Fruit fly (Drosophila melanogaster): ENCODE results near the gene vri.
A peak's percentile ranks its signal among the peaks of the same experiment; 100 is the strongest.

vri gene

dm6 chr2L:5240520-5240919 is 48.2 kb upstream of the vri start (continued):
- peak; percentile 29; the same call in 1 of the 2 replicates for TF ChIP-seq unc-4 (GFP tag; IDR thresholded peaks at IDR 0.05; ENCODE audit: partially characterized antibody)
- TF ChIP-seq pho (GFP tag; optimal IDR thresholded peaks at IDR 0.05) = no peak
- TF ChIP-seq GATAe (GFP tag; conservative IDR thresholded peaks at IDR 0.05) = no peak
- TF ChIP-seq CG34224 (GFP tag; IDR thresholded peaks at IDR 0.05; ENCODE audit: partially characterized antibody) = peak; percentile 54
- TF ChIP-seq az2 (GFP tag; optimal IDR thresholded peaks at IDR 0.05) = no peak
- TF ChIP-seq CG13296 (GFP tag; optimal IDR thresholded peaks at IDR 0.05) = no peak
- peak; percentile 76; the same call in 2 of the 3 replicates for TF ChIP-seq CG14860 (GFP tag; IDR thresholded peaks at IDR 0.05; ENCODE audit: partially characterized antibody)
- no peak for TF ChIP-seq CG4707 (GFP tag; optimal IDR thresholded peaks at IDR 0.05)
- TF ChIP-seq H15 (GFP tag; IDR thresholded peaks at IDR 0.05) = no peak
- TF ChIP-seq jing (GFP tag; optimal IDR thresholded peaks at IDR 0.05) = no peak
- no peak for TF ChIP-seq CG18476 (GFP tag; optimal IDR thresholded peaks at IDR 0.05)
- TF ChIP-seq ci (GFP tag; IDR thresholded peaks at IDR 0.05) = peak; percentile 36; the same call in 1 of the 3 replicates
- TF ChIP-seq CG2712 (tag; optimal IDR thresholded peaks at IDR 0.05) = peak; percentile 12
- no peak for TF ChIP-seq Hr51 (GFP tag; optimal IDR thresholded peaks at IDR 0.05)
- peak; percentile 71; the same call in 2 of the 3 replicates for TF ChIP-seq hb (GFP tag; IDR thresholded peaks at IDR 0.05; ENCODE audit: partially characterized antibody)
- no peak for TF ChIP-seq Hand (GFP tag; optimal IDR thresholded peaks at IDR 0.05)
- no peak for TF ChIP-seq CG3838 (GFP tag; optimal IDR thresholded peaks at IDR 0.05)
- no peak for TF ChIP-seq Hr78 (GFP tag; optimal IDR thresholded peaks at IDR 0.05)
- TF ChIP-seq CG7963 (GFP tag; IDR thresholded peaks at IDR 0.05; ENCODE audit: partially characterized antibody) = peak; percentile 84
- TF ChIP-seq B-H1 (GFP tag; IDR thresholded peaks at IDR 0.05) = peak; percentile 14; the same call in 1 of the 3 replicates
- no peak for TF ChIP-seq CG1832 (GFP tag; optimal IDR thresholded peaks at IDR 0.05)
- no peak for TF ChIP-seq CG13894 (tag; optimal IDR thresholded peaks at IDR 0.05)
- TF ChIP-seq CG6654 (GFP tag; optimal IDR thresholded peaks at IDR 0.05) = no peak
- no peak for TF ChIP-seq CG10462 (GFP tag; optimal IDR thresholded peaks at IDR 0.05)
- no peak for TF ChIP-seq gsb (GFP tag; IDR thresholded peaks at IDR 0.05)
- TF ChIP-seq CG17829 (tag; optimal IDR thresholded peaks at IDR 0.05) = peak; percentile 2
- TF ChIP-seq CG1529 (GFP tag; optimal IDR thresholded peaks at IDR 0.05) = no peak
- peak; percentile 72 for TF ChIP-seq chm (GFP tag; IDR thresholded peaks at IDR 0.05)
- no peak for TF ChIP-seq CG18011 (GFP tag; optimal IDR thresholded peaks at IDR 0.05)
- TF ChIP-seq cg (GFP tag; optimal IDR thresholded peaks at IDR 0.05) = no peak
- TF ChIP-seq Sry-δ (GFP tag; optimal IDR thresholded peaks at IDR 0.05) = no peak

- TF ChIP-seq ATbp (GFP tag; optimal IDR thresholded peaks at IDR 0.05) (peak; percentile 18), CG1233 (GFP tag; optimal IDR thresholded peaks at IDR 0.05) (no peak), ken (GFP tag; IDR thresholded peaks at IDR 0.05) (peak; percentile 30; the same call in 1 of the 3 replicates), az2 (GFP tag; optimal IDR thresholded peaks at IDR 0.05) (peak; percentile 1), Hr51 (GFP tag; optimal IDR thresholded peaks at IDR 0.05) (peak in 1 of 2 experiments; percentile 46), CoRest (tag; optimal IDR thresholded peaks at IDR 0.05) (peak; percentile 11), CG6254 (GFP tag; optimal IDR thresholded peaks at IDR 0.05) (peak; percentile 1), Med (GFP tag) (peak; percentile 68), H2.0 (GFP tag; IDR thresholded peaks at IDR 0.05) (peak; percentile 21; the same call in 1 of the 2 replicates), CG13775 (GFP tag; optimal IDR thresholded peaks at IDR 0.05) (peak; percentile 14), Ravus (GFP tag; IDR thresholded peaks at IDR 0.05) (no peak), inv (GFP tag; IDR thresholded peaks at IDR 0.05; ENCODE audit: partially characterized antibody) (no peak), CG32772 (GFP tag; IDR thresholded peaks at IDR 0.05) (0 out of 2 replicates have a peak, but pooled peaks have one; percentile 13), Oli (tag; optimal IDR thresholded peaks at IDR 0.05) (peak; percentile 23), Ets65A (GFP tag) (peak; percentile 40), CG2120 (GFP tag; optimal IDR thresholded peaks at IDR 0.05) (peak; percentile 47), CG2678 (tag; optimal IDR thresholded peaks at IDR 0.05) (peak; percentile 53), sob (GFP tag; IDR thresholded peaks at IDR 0.05) (0 out of 2 replicates have a peak, but pooled peaks have one; percentile 11), sens (GFP tag) (peak; percentile 80), CG4424 (GFP tag; optimal IDR thresholded peaks at IDR 0.05) (peak; percentile 17)
Observed at dm6 chr2L:5242194-5242914, 46.4 kb upstream of the vri start.

All from whole organism, embryonic.